Fruit fly (Drosophila melanogaster) whole organism: ENCODE results near the gene CG5866.
A peak's percentile ranks its signal among the peaks of the same experiment; 100 is the strongest.

Experiments
- CG8478 ChIP-seq: fragments of >200 bp; optimal IDR thresholded peaks from 2 replicates; lab custom pipeline; 2018; ENCODE audit warnings: inconsistent platforms
- Dll ChIP-seq: fragments of >200 bp; optimal IDR thresholded peaks from 2 replicates; lab custom pipeline; 2017
- EcR ChIP-seq, 2 experiments: fragments of >200 bp; optimal IDR thresholded peaks; 2 replicates each; lab custom pipeline; 2017; ENCODE audit warnings: missing biosample characterization in 2 of 2, missing genetic modification characterization in 2 of 2, missing genetic modification reagents in 2 of 2
- pan ChIP-seq: fragments of >200 bp; optimal IDR thresholded peaks from 2 replicates; lab custom pipeline; 2017
- psq ChIP-seq: fragments of >200 bp; optimal IDR thresholded peaks from 2 replicates; lab custom pipeline; 2017
- usp ChIP-seq: fragments of >200 bp; optimal IDR thresholded peaks from 2 replicates; lab custom pipeline; 2017; ENCODE audit warnings: missing biosample characterization, missing genetic modification characterization, mixed read lengths

The CG5866 gene

DNA sequence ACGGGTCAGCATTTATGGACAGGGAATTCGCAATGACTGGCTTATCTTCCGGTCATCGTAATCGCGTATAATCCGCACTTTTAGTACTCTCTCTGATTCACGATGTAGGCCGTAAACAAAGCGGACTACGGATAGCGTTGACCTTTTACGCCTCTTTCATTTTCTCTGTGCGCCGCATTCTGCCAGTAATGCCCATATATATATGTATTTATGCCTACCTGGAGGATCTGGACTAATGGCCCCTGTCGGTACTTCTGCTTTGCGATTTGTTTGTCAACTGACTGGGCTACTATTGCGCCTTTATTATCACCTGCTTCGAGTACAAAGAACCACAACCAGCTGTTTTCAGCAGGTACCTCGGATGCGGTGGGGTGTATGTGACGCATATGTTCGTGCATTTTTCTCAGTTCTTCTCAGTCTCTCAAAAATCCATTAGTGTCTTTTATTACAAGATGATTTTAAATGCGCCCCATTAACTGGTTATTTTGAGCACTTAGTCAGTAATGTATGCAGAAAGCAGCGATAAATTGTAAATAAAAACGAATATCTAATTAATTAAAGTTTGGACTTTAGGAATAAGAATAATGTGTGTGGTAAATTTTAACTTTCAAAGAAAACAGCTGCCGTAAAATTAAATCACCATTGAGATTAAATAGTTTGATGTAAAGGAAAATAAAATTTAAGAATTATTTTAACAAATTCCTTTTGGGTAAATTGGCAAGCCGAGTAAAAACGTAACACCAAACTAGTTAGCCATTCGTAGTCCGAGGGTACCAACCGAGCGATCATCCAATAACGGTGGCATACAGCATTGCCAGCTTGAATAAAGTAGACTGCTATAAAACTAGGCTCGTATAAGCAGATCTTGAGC lies 21.0 kb upstream of the CG5866 start, which contains the start of gene CREG:
Gene CREG (minus strand): TSS at position 323 of the 871 bp plus-strand sequence.
- TF ChIP-seq pan (lab: Kevin White, UChicago) (peak; percentile 93), usp (GFP tag; lab: Kevin White, UChicago) (no peak), psq (no peak), EcR (GFP tag; optimal IDR thresholded peaks at IDR 0.05; lab: Kevin White, UChicago) (no peak), CG8478 (lab: Kevin White, UChicago) (no peak)

DNA sequence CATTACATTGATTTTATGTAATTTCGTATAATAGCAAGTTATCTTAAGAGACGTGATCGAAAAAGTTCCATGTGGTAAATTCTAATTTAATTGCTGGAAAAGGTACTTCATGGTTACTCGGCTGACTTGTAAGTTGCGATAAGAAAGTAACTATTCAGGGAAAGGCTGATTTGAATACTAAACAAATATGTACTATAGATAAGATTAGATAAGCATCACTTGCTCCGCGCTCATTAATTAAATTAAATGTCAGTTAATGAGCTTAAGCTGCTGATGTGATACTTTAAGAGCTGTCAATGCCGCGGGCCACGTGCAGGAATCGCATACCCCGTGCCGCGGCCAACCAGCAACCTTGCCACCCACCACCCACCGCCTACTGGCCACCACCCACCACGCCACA lies 15.4 kb upstream of the CG5866 start:
- TF ChIP-seq EcR (GFP tag; optimal IDR thresholded peaks at IDR 0.05; lab: Kevin White, UChicago) (no peak), psq (no peak), CG8478 (lab: Kevin White, UChicago) (no peak), pan (lab: Kevin White, UChicago) (no peak), usp (GFP tag; lab: Kevin White, UChicago) (no peak), Dll (lab: Kevin White, UChicago) (no peak)

DNA sequence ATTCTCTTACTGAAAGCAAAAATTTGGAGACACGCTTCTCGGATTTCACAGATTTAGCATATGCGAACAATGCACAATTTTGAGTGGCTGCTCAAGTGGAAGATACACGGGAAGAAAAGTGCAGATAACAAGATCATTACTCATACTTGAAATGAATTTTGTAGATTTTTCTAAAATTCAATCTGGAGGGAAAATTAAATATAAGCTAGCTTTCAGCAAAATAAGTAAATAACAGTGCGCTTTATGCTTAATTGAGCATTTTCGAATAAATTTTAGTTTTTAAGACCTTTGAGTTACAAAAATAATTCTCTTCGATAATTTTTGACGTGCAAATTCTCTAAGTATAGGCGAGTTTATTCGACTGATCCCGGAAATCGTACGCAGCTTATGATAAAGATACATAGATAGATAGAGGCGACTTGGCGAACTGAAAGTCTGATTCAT lies 14.8 kb upstream of the CG5866 start:
- no peak for TF ChIP-seq EcR (GFP tag; optimal IDR thresholded peaks at IDR 0.05; lab: Kevin White, UChicago)
- no peak for TF ChIP-seq pan (lab: Kevin White, UChicago)
- no peak for TF ChIP-seq usp (GFP tag; lab: Kevin White, UChicago)
- TF ChIP-seq Dll (lab: Kevin White, UChicago), result no peak
- TF ChIP-seq CG8478 (lab: Kevin White, UChicago), result no peak
- TF ChIP-seq psq, result no peak

DNA sequence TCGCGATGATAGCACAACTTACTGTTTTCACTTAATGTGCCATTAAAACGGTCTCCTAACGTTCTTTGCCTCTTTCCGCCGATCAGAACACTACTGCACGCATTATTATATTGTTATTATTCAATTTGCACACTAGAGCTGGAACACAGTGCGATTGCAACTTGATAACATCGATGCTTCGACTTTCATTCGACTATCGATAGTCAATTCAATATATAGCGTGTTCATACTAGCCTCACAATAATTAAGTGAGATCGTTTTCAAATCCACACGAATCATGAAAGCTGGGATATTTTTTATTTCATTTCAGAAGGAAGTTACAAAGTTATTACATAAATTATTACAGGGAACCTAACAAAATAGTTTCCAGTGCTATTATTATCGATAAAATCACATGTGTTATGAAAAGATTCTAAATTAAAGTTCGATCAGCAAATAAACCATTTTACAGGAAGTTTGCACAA lies 14.2 kb upstream of the CG5866 start:
- no peak for TF ChIP-seq pan (lab: Kevin White, UChicago)
- no peak for TF ChIP-seq usp (GFP tag; lab: Kevin White, UChicago)
- no peak for TF ChIP-seq CG8478 (lab: Kevin White, UChicago)
- TF ChIP-seq EcR (GFP tag; optimal IDR thresholded peaks at IDR 0.05; lab: Kevin White, UChicago), result no peak
- TF ChIP-seq Dll (lab: Kevin White, UChicago), result no peak
- no peak for TF ChIP-seq psq

DNA sequence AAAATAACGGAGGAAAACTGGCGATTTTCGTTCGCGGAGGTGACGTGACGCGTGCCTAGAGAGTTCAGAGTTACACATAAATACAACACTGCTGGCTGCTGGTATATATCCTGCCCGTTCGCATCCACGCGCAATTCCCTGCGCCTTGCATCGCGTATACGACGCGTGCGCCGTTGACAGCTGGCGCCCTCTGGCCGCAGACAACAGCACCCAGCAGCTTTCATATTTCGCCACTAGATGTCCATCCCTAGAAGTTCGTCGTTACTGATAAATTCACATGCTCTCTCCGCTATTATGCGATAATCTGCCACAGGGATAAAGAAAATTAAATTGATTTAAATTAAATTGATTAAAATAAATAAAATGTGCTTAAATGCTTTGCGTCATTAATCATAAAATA lies 13.1 kb upstream of the CG5866 start, which contains the start of gene Sur-8:
Gene Sur-8 (minus strand): TSS at position 82 of the 400 bp plus-strand sequence.
- no peak for TF ChIP-seq psq

DNA sequence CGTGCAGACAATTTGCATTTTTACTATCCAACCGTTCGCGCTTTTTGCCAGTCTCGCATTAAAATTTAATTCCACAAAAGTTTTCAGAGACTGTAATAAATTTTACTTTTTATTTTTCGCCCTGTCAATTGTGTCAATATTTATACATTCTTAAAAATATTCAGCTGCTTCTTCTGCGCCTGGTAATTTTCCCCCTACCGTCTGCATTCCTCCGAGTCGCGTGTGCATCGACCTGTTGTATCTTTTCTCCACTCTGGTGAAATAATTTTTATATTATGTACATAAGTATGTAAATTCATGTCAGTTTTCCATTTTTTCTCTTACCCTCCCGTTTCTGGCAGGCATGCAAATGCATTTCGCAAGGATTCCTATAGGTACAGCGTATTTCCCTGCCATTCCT lies 12.4 kb upstream of the CG5866 start, which contains the start of gene CG34279:
Gene CG34279 (minus strand): TSS at position 101 of the 400 bp plus-strand sequence.
- TF ChIP-seq usp (GFP tag; lab: Kevin White, UChicago) (no peak), EcR (GFP tag; optimal IDR thresholded peaks at IDR 0.05; lab: Kevin White, UChicago) (no peak), psq (no peak), Dll (lab: Kevin White, UChicago) (no peak), CG8478 (lab: Kevin White, UChicago) (no peak), pan (lab: Kevin White, UChicago) (no peak)

DNA sequence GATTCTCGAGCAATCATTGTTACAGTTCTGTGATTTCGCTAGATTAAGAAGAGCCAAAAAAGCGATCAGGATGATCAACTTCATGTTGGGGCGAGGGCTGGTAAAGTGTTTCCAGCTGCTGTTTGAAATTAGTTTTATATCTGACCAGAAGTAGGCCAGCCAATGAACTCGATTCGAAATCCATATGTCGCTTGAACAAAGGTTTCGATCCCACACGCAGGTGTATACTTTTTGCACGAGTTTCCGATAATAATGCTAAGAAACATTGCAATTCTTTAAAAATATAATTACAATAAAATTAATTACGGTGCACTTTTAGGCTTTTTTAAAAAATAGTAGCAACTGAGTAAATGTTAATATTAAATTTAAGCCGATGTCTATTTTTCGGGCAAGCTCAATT lies 11.9 kb upstream of the CG5866 start, which contains the start of gene CG34280:
Gene CG34280 (minus strand): TSS at position 101 of the 400 bp plus-strand sequence.
- TF ChIP-seq psq, result no peak
- no peak for TF ChIP-seq usp (GFP tag; lab: Kevin White, UChicago)
- TF ChIP-seq EcR (GFP tag; optimal IDR thresholded peaks at IDR 0.05; lab: Kevin White, UChicago), result no peak
- TF ChIP-seq CG8478 (lab: Kevin White, UChicago), result no peak
- no peak for TF ChIP-seq Dll (lab: Kevin White, UChicago)
- no peak for TF ChIP-seq pan (lab: Kevin White, UChicago)

DNA sequence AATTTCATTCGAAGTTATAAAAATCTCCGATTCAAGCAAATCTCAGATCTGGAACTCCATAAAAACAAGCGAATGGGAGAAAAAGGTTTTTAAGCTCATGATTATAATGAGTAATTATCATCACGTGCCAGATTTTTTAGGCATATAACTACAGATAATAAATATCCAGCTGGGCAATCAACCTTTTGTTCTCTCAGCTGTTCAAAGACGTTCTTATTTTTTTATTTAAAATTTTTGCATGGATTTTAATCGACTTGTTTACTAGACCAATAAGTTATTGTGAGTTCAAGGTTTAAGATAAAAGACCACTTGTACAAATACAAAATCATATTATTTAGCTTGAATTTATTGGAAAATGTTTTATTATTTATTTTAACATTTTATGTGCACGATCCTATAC lies 11.4 kb upstream of the CG5866 start:
- TF ChIP-seq psq, result no peak
- TF ChIP-seq EcR (GFP tag; optimal IDR thresholded peaks at IDR 0.05; lab: Kevin White, UChicago), result no peak
- no peak for TF ChIP-seq Dll (lab: Kevin White, UChicago)
- TF ChIP-seq CG8478 (lab: Kevin White, UChicago), result no peak
- no peak for TF ChIP-seq usp (GFP tag; lab: Kevin White, UChicago)
- TF ChIP-seq pan (lab: Kevin White, UChicago), result no peak

DNA sequence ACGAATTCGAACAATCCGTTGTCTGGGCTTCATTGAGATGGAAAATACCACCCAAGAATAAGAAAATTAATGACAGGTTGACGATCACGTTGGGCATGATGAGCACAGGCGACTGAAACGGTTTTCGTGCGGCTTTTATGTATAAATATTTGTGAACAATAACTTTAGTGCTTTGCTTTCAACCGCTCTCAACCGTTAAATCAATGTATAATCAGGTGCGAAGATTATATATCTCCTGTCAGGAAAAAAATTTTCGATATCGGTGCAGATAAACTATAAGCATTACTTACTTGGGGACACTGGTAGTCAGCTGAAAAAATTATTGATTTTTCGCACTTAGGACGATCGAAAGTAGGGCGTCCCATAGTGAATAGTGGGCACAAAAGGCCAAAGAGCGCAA lies 10.5 kb upstream of the CG5866 start, which contains the start of gene CG42823:
Gene CG42823 (minus strand): TSS at position 101 of the 400 bp plus-strand sequence.
- TF ChIP-seq pan (lab: Kevin White, UChicago) (no peak), EcR (GFP tag; optimal IDR thresholded peaks at IDR 0.05; lab: Kevin White, UChicago) (no peak), Dll (lab: Kevin White, UChicago) (no peak), psq (no peak), usp (GFP tag; lab: Kevin White, UChicago) (no peak), CG8478 (lab: Kevin White, UChicago) (no peak)

DNA sequence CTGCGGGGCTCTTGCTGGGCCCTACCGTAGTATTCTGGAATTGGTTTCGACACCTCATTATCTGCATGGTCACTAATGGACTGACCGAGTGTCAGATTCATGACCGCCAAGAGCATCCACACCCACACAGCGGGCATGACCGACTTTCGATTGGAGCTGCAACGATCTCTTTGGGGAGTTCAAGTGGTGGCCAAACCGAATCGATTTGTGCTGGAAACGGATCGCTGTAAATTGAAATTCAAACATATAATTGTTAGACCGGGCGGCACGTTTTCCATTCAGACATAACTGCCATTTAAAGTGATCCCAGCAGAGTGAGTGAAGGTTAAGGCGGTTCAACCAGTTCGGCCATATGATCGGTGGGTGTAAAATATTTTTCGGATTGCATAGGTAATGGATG lies 9.1 kb upstream of the CG5866 start, which contains the start of the genes CG42824 and CG42798:
Gene CG42824 (minus strand): TSS at position 101 of the 400 bp plus-strand sequence.
Gene CG42798 (plus strand): TSS at position 268 of the 400 bp plus-strand sequence.
- no peak for TF ChIP-seq CG8478 (lab: Kevin White, UChicago)

DNA sequence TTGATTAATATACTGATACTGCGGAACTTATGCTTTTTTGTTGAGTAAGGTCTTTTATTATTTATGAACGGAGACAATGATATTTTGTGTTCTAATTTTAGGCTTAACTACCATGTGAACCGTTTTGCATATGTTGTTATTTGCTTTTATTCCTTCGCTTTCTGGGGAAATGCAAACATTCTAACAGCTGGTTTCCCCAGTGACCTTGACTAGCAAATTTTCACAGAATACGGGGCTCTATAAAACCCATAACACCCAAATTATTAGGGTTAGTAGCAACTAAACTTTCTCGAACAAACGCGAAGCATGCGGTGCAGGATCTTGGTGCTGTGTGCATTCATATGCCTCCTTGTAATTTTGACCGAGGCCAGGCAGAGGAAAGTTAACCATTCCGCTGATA lies 8.0 kb upstream of the CG5866 start, which contains the start of gene CG17283:
Gene CG17283 (plus strand): TSS at position 301 of the 400 bp plus-strand sequence.
- TF ChIP-seq EcR (GFP tag; optimal IDR thresholded peaks at IDR 0.05; lab: Kevin White, UChicago), result no peak
- no peak for TF ChIP-seq psq
- TF ChIP-seq usp (GFP tag; lab: Kevin White, UChicago), result no peak
- TF ChIP-seq CG8478 (lab: Kevin White, UChicago), result no peak
- TF ChIP-seq pan (lab: Kevin White, UChicago), result no peak
- no peak for TF ChIP-seq Dll (lab: Kevin White, UChicago)
